ENCODE assay signal across 1 fruit fly cellular context in the genomic region with DNA sequence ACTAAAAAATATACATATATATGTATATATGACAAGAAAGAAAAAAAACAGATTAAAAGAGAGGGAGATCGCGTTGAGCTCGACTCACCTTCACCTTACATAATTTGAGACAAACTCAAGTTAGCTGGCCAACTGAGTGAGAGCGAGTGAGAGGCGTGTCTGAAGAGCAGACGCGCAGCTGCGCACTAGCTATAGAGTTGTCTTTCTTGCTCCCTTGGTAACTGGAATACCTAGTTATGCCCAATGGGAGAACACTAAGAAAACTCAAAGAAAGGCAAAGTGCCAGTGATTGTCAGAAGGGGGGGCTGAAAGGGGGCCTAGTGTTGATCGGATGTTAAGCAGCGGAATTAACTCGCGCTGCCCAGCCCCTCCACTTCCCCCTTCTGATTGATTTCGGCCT.
TF ChIP-seq lines count a peak whose summit lies in the region.

No protein-coding gene starts in this region.

TF ChIP-seq in whole organism, embryonic, 481 proteins besides CTCF, POLR2A, EP300 and RAD21 (continued from another document and continues in another):
- TF ChIP-seq trh (GFP tag; optimal IDR thresholded peaks at IDR 0.05; lab: Kevin White, UChicago) (no peak), Ets97D (GFP tag; optimal IDR thresholded peaks at IDR 0.05; lab: Kevin White, UChicago) (no peak), zfh1 (GFP tag; IDR thresholded peaks at IDR 0.05; lab: Robert Waterston, UW) (no peak), ash1 (GFP tag; optimal IDR thresholded peaks at IDR 0.05; lab: Kevin White, UChicago) (no peak), stwl (tag; optimal IDR thresholded peaks at IDR 0.05; lab: Kevin White, UChicago) (no peak), vnd (GFP tag; IDR thresholded peaks at IDR 0.05; lab: Robert Waterston, UW; ENCODE audit: partially characterized antibody) (0 out of 3 replicates have a peak, but pooled peaks have one; percentile 40), crol (GFP tag; IDR thresholded peaks at IDR 0.05; lab: Robert Waterston, UW) (peak; percentile 95), z (GFP tag; IDR thresholded peaks at IDR 0.05; lab: Robert Waterston, UW) (peak; percentile 100), CG12391 (tag; optimal IDR thresholded peaks at IDR 0.05; lab: Kevin White, UChicago) (no peak), ara (GFP tag; IDR thresholded peaks at IDR 0.05; lab: Robert Waterston, UW) (no peak), Scr (GFP tag; IDR thresholded peaks at IDR 0.05; lab: Robert Waterston, UW; ENCODE audit: partially characterized antibody) (peak; percentile 48; the same call in 1 of the 2 replicates), jigr1 (GFP tag; IDR thresholded peaks at IDR 0.05; lab: Robert Waterston, UW) (no peak), amos (GFP tag; IDR thresholded peaks at IDR 0.05; lab: Robert Waterston, UW; ENCODE audit: partially characterized antibody) (peak; percentile 68; the same call in 1 of the 2 replicates), ems (GFP tag; optimal IDR thresholded peaks at IDR 0.05; lab: Kevin White, UChicago) (no peak), p53 (GFP tag; optimal IDR thresholded peaks at IDR 0.05; lab: Kevin White, UChicago) (no peak), ase (GFP tag; IDR thresholded peaks at IDR 0.05; lab: Robert Waterston, UW) (no peak), CG11723 (GFP tag; optimal IDR thresholded peaks at IDR 0.05; lab: Kevin White, UChicago) (no peak), Fer3 (tag; optimal IDR thresholded peaks at IDR 0.05; lab: Kevin White, UChicago) (no peak), CG7987 (GFP tag; optimal IDR thresholded peaks at IDR 0.05; lab: Kevin White, UChicago) (no peak), zfh2 (GFP tag; optimal IDR thresholded peaks at IDR 0.05; lab: Kevin White, UChicago) (no peak), ewg (GFP tag; optimal IDR thresholded peaks at IDR 0.05; lab: Kevin White, UChicago) (peak; percentile 70), CG2199 (GFP tag; IDR thresholded peaks at IDR 0.05; lab: Robert Waterston, UW) (no peak), CG11504 (tag; optimal IDR thresholded peaks at IDR 0.05; lab: Kevin White, UChicago) (no peak), CG11398 (GFP tag; optimal IDR thresholded peaks at IDR 0.05; lab: Kevin White, UChicago) (no peak), tup (GFP tag; optimal IDR thresholded peaks at IDR 0.05; lab: Kevin White, UChicago) (no peak), Bgb (GFP tag; IDR thresholded peaks at IDR 0.05; lab: Robert Waterston, UW; ENCODE audit: partially characterized antibody) (peak; percentile 82), Dll (GFP tag; IDR thresholded peaks at IDR 0.05; lab: Robert Waterston, UW; ENCODE audit: partially characterized antibody) (no peak), lmd (GFP tag; IDR thresholded peaks at IDR 0.05; lab: Robert Waterston, UW) (no peak), CG1603 (tag; optimal IDR thresholded peaks at IDR 0.05; lab: Kevin White, UChicago) (no peak), CoRest (tag; optimal IDR thresholded peaks at IDR 0.05; lab: Kevin White, UChicago) (no peak), CG13287 (GFP tag; IDR thresholded peaks at IDR 0.05; lab: Robert Waterston, UW; ENCODE audit: partially characterized antibody) (peak; percentile 50; the same call in 1 of the 2 replicates), mirr (GFP tag; optimal IDR thresholded peaks at IDR 0.05; lab: Kevin White, UChicago) (no peak), CG10274 (GFP tag; optimal IDR thresholded peaks at IDR 0.05; lab: Kevin White, UChicago) (no peak), CG17829 (tag; optimal IDR thresholded peaks at IDR 0.05; lab: Kevin White, UChicago) (no peak), CG1832 (GFP tag; optimal IDR thresholded peaks at IDR 0.05; lab: Kevin White, UChicago) (peak; percentile 95), HHEX (GFP tag; optimal IDR thresholded peaks at IDR 0.05; lab: Kevin White, UChicago) (no peak), MBD-R2 (GFP tag; IDR thresholded peaks at IDR 0.05; lab: Robert Waterston, UW) (no peak), CG10959 (GFP tag; IDR thresholded peaks at IDR 0.05; lab: Robert Waterston, UW) (no peak), CG10565 (GFP tag; optimal IDR thresholded peaks at IDR 0.05; lab: Kevin White, UChicago) (no peak), CG6683 (GFP tag; optimal IDR thresholded peaks at IDR 0.05; lab: Kevin White, UChicago) (no peak), nau (GFP tag; optimal IDR thresholded peaks at IDR 0.05; lab: Kevin White, UChicago) (no peak), CG15696 (tag; optimal IDR thresholded peaks at IDR 0.05; lab: Kevin White, UChicago) (no peak), B-H2 (GFP tag; optimal IDR thresholded peaks at IDR 0.05; lab: Kevin White, UChicago) (no peak), prd (optimal IDR thresholded peaks at IDR 0.05; lab: Kevin White, UChicago) (no peak), prd (GFP tag; IDR thresholded peaks at IDR 0.05; lab: Robert Waterston, UW) (no peak), Bdp1 (GFP tag; optimal IDR thresholded peaks at IDR 0.05; lab: Kevin White, UChicago) (no peak), tio (GFP tag; optimal IDR thresholded peaks at IDR 0.05; lab: Kevin White, UChicago) (no peak), chn (GFP tag; optimal IDR thresholded peaks at IDR 0.05; lab: Kevin White, UChicago) (no peak), Nf-YB (GFP tag; optimal IDR thresholded peaks at IDR 0.05; lab: Kevin White, UChicago) (peak; percentile 99), Adf1 (GFP tag; IDR thresholded peaks at IDR 0.05; lab: Robert Waterston, UW) (peak; percentile 51; the same call in 1 of the 2 replicates), cad (GFP tag; optimal IDR thresholded peaks at IDR 0.05; lab: Kevin White, UChicago) (no peak), CG14710 (tag; optimal IDR thresholded peaks at IDR 0.05; lab: Kevin White, UChicago) (no peak), yki (optimal IDR thresholded peaks at IDR 0.05; lab: Kevin White, UChicago) (no peak), gce (GFP tag; IDR thresholded peaks at IDR 0.05; lab: Robert Waterston, UW) (no peak), CG14965 (GFP tag; optimal IDR thresholded peaks at IDR 0.05; lab: Kevin White, UChicago; ENCODE audit: borderline replicate concordance) (no peak), B-H1 (GFP tag; IDR thresholded peaks at IDR 0.05; lab: Robert Waterston, UW) (no peak), Mrtf (GFP tag; IDR thresholded peaks at IDR 0.05; lab: Robert Waterston, UW) (no peak), org-1 (GFP tag; optimal IDR thresholded peaks at IDR 0.05; lab: Kevin White, UChicago) (no peak), CG43689 (GFP tag; IDR thresholded peaks at IDR 0.05; lab: Robert Waterston, UW) (no peak), CG7372 (GFP tag; IDR thresholded peaks at IDR 0.05; lab: Robert Waterston, UW) (no peak), NFAT (GFP tag; IDR thresholded peaks at IDR 0.05; lab: Robert Waterston, UW) (no peak), sna (GFP tag; IDR thresholded peaks at IDR 0.05; lab: Robert Waterston, UW; ENCODE audit: partially characterized antibody) (peak; percentile 38; the same call in 1 of the 2 replicates), Trl (optimal IDR thresholded peaks at IDR 0.05; lab: Kevin White, UChicago) (peak; percentile 18 to 20), Trl (GFP tag; optimal IDR thresholded peaks at IDR 0.05; lab: Kevin White, UChicago) (no peak), run (tag; optimal IDR thresholded peaks at IDR 0.05; lab: Kevin White, UChicago) (no peak), phol (tag; optimal IDR thresholded peaks at IDR 0.05; lab: Kevin White, UChicago) (no peak), dati (GFP tag; IDR thresholded peaks at IDR 0.05; lab: Robert Waterston, UW) (no peak), CG18764 (GFP tag; optimal IDR thresholded peaks at IDR 0.05; lab: Kevin White, UChicago) (no peak), rib (GFP tag; IDR thresholded peaks at IDR 0.05; lab: Robert Waterston, UW) (no peak), stc (GFP tag; IDR thresholded peaks at IDR 0.05; lab: Robert Waterston, UW) (0 out of 2 replicates have a peak, but pooled peaks have one; percentile 17), Ets65A (GFP tag; lab: Kevin White, UChicago) (no peak), Nf-YC (tag; optimal IDR thresholded peaks at IDR 0.05; lab: Kevin White, UChicago) (peak; percentile 99), usp (GFP tag; optimal IDR thresholded peaks at IDR 0.05; lab: Kevin White, UChicago) (no peak), CG15011 (GFP tag; optimal IDR thresholded peaks at IDR 0.05; lab: Kevin White, UChicago) (no peak), Kr (GFP tag; optimal IDR thresholded peaks at IDR 0.05; lab: Kevin White, UChicago) (no peak), CG14441 (GFP tag; IDR thresholded peaks at IDR 0.05; lab: Robert Waterston, UW) (no peak), salm (tag; optimal IDR thresholded peaks at IDR 0.05; lab: Kevin White, UChicago) (no peak), Gug (GFP tag; IDR thresholded peaks at IDR 0.05; lab: Robert Waterston, UW) (no peak), lab (GFP tag; optimal IDR thresholded peaks at IDR 0.05; lab: Kevin White, UChicago) (no peak), HmgD (GFP tag; optimal IDR thresholded peaks at IDR 0.05; lab: Kevin White, UChicago) (no peak), CG3065 (GFP tag; optimal IDR thresholded peaks at IDR 0.05; lab: Kevin White, UChicago) (no peak), bbx (GFP tag; IDR thresholded peaks at IDR 0.05; lab: Robert Waterston, UW; ENCODE audit: partially characterized antibody) (peak; percentile 80), row (GFP tag; IDR thresholded peaks at IDR 0.05; lab: Robert Waterston, UW) (no peak), D19A (tag; optimal IDR thresholded peaks at IDR 0.05; lab: Kevin White, UChicago) (no peak), oc (tag; optimal IDR thresholded peaks at IDR 0.05; lab: Kevin White, UChicago) (no peak), Lpt (GFP tag; optimal IDR thresholded peaks at IDR 0.05; lab: Kevin White, UChicago) (no peak), CG1647 (GFP tag; optimal IDR thresholded peaks at IDR 0.05; lab: Kevin White, UChicago) (no peak), tin (GFP tag; optimal IDR thresholded peaks at IDR 0.05; lab: Kevin White, UChicago) (no peak), CG7556 (GFP tag; optimal IDR thresholded peaks at IDR 0.05; lab: Kevin White, UChicago) (no peak), CG4404 (GFP tag; IDR thresholded peaks at IDR 0.05; lab: Robert Waterston, UW) (no peak), CG17912 (GFP tag; optimal IDR thresholded peaks at IDR 0.05; lab: Kevin White, UChicago) (no peak), CG32772 (GFP tag; IDR thresholded peaks at IDR 0.05; lab: Robert Waterston, UW) (no peak), CG17802 (tag; optimal IDR thresholded peaks at IDR 0.05; lab: Kevin White, UChicago) (no peak), pfk (GFP tag; optimal IDR thresholded peaks at IDR 0.05; lab: Kevin White, UChicago) (no peak), Max (GFP tag; optimal IDR thresholded peaks at IDR 0.05; lab: Kevin White, UChicago) (no peak), E2f2 (GFP tag; IDR thresholded peaks at IDR 0.05; lab: Robert Waterston, UW) (no peak), Nf-YA (GFP tag; IDR thresholded peaks at IDR 0.05; lab: Robert Waterston, UW) (peak; percentile 98), CG2712 (tag; optimal IDR thresholded peaks at IDR 0.05; lab: Kevin White, UChicago) (no peak), CG8388 (GFP tag; optimal IDR thresholded peaks at IDR 0.05; lab: Kevin White, UChicago) (no peak), CG18011 (GFP tag; optimal IDR thresholded peaks at IDR 0.05; lab: Kevin White, UChicago) (no peak), disco-r (GFP tag; optimal IDR thresholded peaks at IDR 0.05; lab: Kevin White, UChicago) (no peak), HLH54F (GFP tag; optimal IDR thresholded peaks at IDR 0.05; lab: Kevin White, UChicago) (no peak), en (GFP tag; optimal IDR thresholded peaks at IDR 0.05; lab: Kevin White, UChicago) (no peak), CG2116 (GFP tag; optimal IDR thresholded peaks at IDR 0.05; lab: Kevin White, UChicago) (no peak), Opbp (GFP tag; IDR thresholded peaks at IDR 0.05; lab: Robert Waterston, UW; ENCODE audit: partially characterized antibody) (peak; percentile 79; the same call in 2 of the 3 replicates), Side (GFP tag; optimal IDR thresholded peaks at IDR 0.05; lab: Kevin White, UChicago) (no peak), CG7745 (tag; optimal IDR thresholded peaks at IDR 0.05; lab: Kevin White, UChicago) (no peak), inv (GFP tag; IDR thresholded peaks at IDR 0.05; lab: Robert Waterston, UW; ENCODE audit: partially characterized antibody) (peak; percentile 61; the same call in 1 of the 2 replicates), CG17385 (GFP tag; optimal IDR thresholded peaks at IDR 0.05; lab: Kevin White, UChicago) (peak; percentile 64), ssp (GFP tag; IDR thresholded peaks at IDR 0.05; lab: Robert Waterston, UW) (no peak), schlank (tag; optimal IDR thresholded peaks at IDR 0.05; lab: Kevin White, UChicago) (no peak), E2f1 (GFP tag; IDR thresholded peaks at IDR 0.05; lab: Robert Waterston, UW) (no peak), CG9932 (GFP tag; IDR thresholded peaks at IDR 0.05; lab: Robert Waterston, UW) (no peak), CG33557 (GFP tag; optimal IDR thresholded peaks at IDR 0.05; lab: Kevin White, UChicago) (no peak), abd-A (tag; optimal IDR thresholded peaks at IDR 0.05; lab: Kevin White, UChicago) (peak; percentile 2), pros (GFP tag; optimal IDR thresholded peaks at IDR 0.05; lab: Kevin White, UChicago) (no peak), Pdp1 (GFP tag; optimal IDR thresholded peaks at IDR 0.05; lab: Kevin White, UChicago) (peak in 1 of 2 experiments; percentile 88), CG16813 (GFP tag; IDR thresholded peaks at IDR 0.05; lab: Robert Waterston, UW; ENCODE audit: partially characterized antibody) (no peak), Camta (GFP tag; optimal IDR thresholded peaks at IDR 0.05; lab: Kevin White, UChicago) (no peak), twi (tag; optimal IDR thresholded peaks at IDR 0.05; lab: Kevin White, UChicago) (no peak), Hr39 (optimal IDR thresholded peaks at IDR 0.05; lab: Kevin White, UChicago) (no peak), CG5245 (GFP tag; optimal IDR thresholded peaks at IDR 0.05; lab: Kevin White, UChicago) (no peak), bowl (GFP tag; IDR thresholded peaks at IDR 0.05; lab: Robert Waterston, UW) (no peak), CG34224 (GFP tag; IDR thresholded peaks at IDR 0.05; lab: Robert Waterston, UW; ENCODE audit: partially characterized antibody) (peak; percentile 23; the same call in 1 of the 3 replicates), pan (optimal IDR thresholded peaks at IDR 0.05; lab: Kevin White, UChicago) (no peak), pan (GFP tag; optimal IDR thresholded peaks at IDR 0.05 in 1 of 2, IDR thresholded peaks at IDR 0.05 in 1 of 2) (no peak), ind (GFP tag; optimal IDR thresholded peaks at IDR 0.05; lab: Kevin White, UChicago) (no peak), CG32532 (GFP tag; IDR thresholded peaks at IDR 0.05; lab: Robert Waterston, UW) (no peak), zen2 (GFP tag; IDR thresholded peaks at IDR 0.05; lab: Robert Waterston, UW; ENCODE audit: partially characterized antibody) (peak; percentile 31; the same call in 1 of the 3 replicates), CG3163 (GFP tag; optimal IDR thresholded peaks at IDR 0.05; lab: Kevin White, UChicago) (no peak)
